Worm (Caenorhabditis elegans): Measurements from ENCODE around the gene F56D6.9.

ce11 chrIV:3853557-3853956 lies 38.6 kb upstream of the F56D6.9 start:
- no peak for TF ChIP-seq him-1 (tag; optimal IDR thresholded peaks at IDR 0.05)
- no peak for TF ChIP-seq W03F9.2 (tag; optimal IDR thresholded peaks at IDR 0.05)
